Worm (Caenorhabditis elegans) whole organism, L2 larva: ENCODE results near the gene clec-80.

Source experiments
- F13H6.1 ChIP-seq: sonication (generic microtip); optimal IDR thresholded peaks from 2 replicates; lab custom pipeline; 2016; ENCODE audit warnings: missing genetic modification characterization, missing compliant biosample characterization
- alr-1 ChIP-seq: fragments of 150-350 bp; optimal IDR thresholded peaks from 2 replicates; lab custom pipeline; 2014; ENCODE audit warnings: missing biosample characterization, missing genetic modification characterization
- elt-3 ChIP-seq: sonication (generic microtip); optimal IDR thresholded peaks from 2 replicates; lab custom pipeline; 2017; ENCODE audit warnings: missing biosample characterization, missing genetic modification characterization
- lin-39 ChIP-seq: fragments of 150-350 bp; optimal IDR thresholded peaks from 2 replicates; lab custom pipeline; 2014; ENCODE audit warnings: missing biosample characterization, missing genetic modification reagents, missing genetic modification characterization
- nhr-11 ChIP-seq: fragments of 150-350 bp; optimal IDR thresholded peaks from 2 replicates; lab custom pipeline; 2014; ENCODE audit warnings: missing biosample characterization, missing genetic modification characterization
- nhr-25 ChIP-seq: fragments of 150-350 bp; sonication (generic microtip); optimal IDR thresholded peaks from 3 replicates; lab custom pipeline; 2014; ENCODE audit warnings: missing biosample characterization, missing genetic modification characterization
- unc-39 ChIP-seq: fragments of 150-350 bp; optimal IDR thresholded peaks from 2 replicates; lab custom pipeline; 2014; ENCODE audit warnings: missing biosample characterization, missing genetic modification characterization
- unc-55 ChIP-seq: fragments of 150-350 bp; sonication (generic microtip); optimal IDR thresholded peaks from 3 replicates; lab custom pipeline; 2014; ENCODE audit warnings: missing biosample characterization, missing genetic modification reagents, missing genetic modification characterization
- ztf-11 ChIP-seq: sonication (generic microtip); optimal IDR thresholded peaks from 2 replicates; lab custom pipeline; 2017; ENCODE audit warnings: missing biosample characterization, missing genetic modification characterization
- ztf-4 ChIP-seq: fragments of 150-350 bp; optimal IDR thresholded peaks from 2 replicates; lab custom pipeline; 2014; ENCODE audit warnings: missing biosample characterization, missing genetic modification characterization

- TF ChIP-seq alr-1 (tag; lab: Kevin White, UChicago) (no peak), unc-55 (GFP tag; lab: Kevin White, UChicago) (no peak), lin-39 (no peak), elt-3 (tag; lab: Kevin White, UChicago) (no peak), nhr-11 (no peak), nhr-25 (no peak), ztf-11 (tag; lab: Kevin White, UChicago) (no peak), F13H6.1 (tag; lab: Kevin White, UChicago) (no peak), ztf-4 (tag; lab: Kevin White, UChicago) (no peak), unc-39 (no peak)
These were observed 9.0 kb downstream of the clec-80 start, which contains the start of the genes Y54G2A.48 and pudl-1 for ce11 chrIV:2832587-2832986.
